Worm (Caenorhabditis elegans) whole organism, L3 larva: ENCODE results near the gene F15D4.4.

Source experiments
- nhr-12 ChIP-seq: fragments of 150-350 bp; optimal IDR thresholded peaks from 2 replicates; lab custom pipeline; 2014; ENCODE audit warnings: missing biosample characterization, missing genetic modification characterization
- nhr-43 ChIP-seq: sonication (generic microtip); optimal IDR thresholded peaks from 2 replicates; lab custom pipeline; 2016; ENCODE audit warnings: mild to moderate bottlenecking, missing genetic modification characterization, missing compliant biosample characterization; ENCODE audit not compliant: poor library complexity, severe bottlenecking
- pqm-1 ChIP-seq: fragments of 150-350 bp; optimal IDR thresholded peaks from 2 replicates; lab custom pipeline; 2017; ENCODE audit warnings: missing biosample characterization, missing genetic modification characterization, inconsistent platforms
- ztf-11 ChIP-seq: fragments of 150-350 bp; optimal IDR thresholded peaks from 2 replicates; lab custom pipeline; 2014; ENCODE audit warnings: missing biosample characterization, missing genetic modification characterization

DNA sequence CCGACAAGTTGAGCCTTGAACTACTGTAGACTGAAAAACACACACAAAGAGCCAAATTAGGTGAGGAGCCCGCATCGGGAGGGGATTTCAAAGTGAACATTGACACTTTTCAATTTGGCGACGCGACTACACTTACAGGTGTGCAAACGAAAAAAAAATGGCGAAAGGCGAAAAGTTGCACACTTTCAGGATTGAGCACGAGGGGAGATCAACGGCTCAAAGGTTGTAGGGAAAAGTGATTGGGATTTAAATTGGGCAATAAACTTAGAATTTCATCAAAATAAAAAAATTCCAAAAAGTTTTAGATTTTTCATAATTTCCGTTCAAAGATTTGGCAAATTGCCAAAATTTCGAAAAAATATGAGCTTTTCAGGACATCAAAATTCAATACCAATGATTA is at the start of gene F15D4.4:
- TF ChIP-seq ztf-11 (no peak), nhr-12 (tag; lab: Kevin White, UChicago) (no peak), nhr-43 (tag; lab: Kevin White, UChicago) (no peak), pqm-1 (tag; lab: Kevin White, UChicago) (no peak)
